Worm (Caenorhabditis elegans) whole organism, L4 larva: ENCODE data around the gene pptr-1.
A peak's percentile ranks its signal among the peaks of the same experiment; 100 is the strongest.

Experiments
- F26F4.8 ChIP-seq: fragments of 200-800 bp; sonication (Bioruptor generic); conservative IDR thresholded peaks from 2 replicates; pipeline ENCODE4 v1.3.6; 2022; ENCODE audit warnings: missing genetic modification characterization, missing compliant biosample characterization
- F49E8.2 ChIP-seq: sonication (generic microtip); optimal IDR thresholded peaks from 2 replicates; lab custom pipeline; 2016; ENCODE audit warnings: missing compliant biosample characterization, mild to moderate bottlenecking, missing genetic modification characterization, borderline replicate concordance
- Y75B8A.6 ChIP-seq: fragments of 200-800 bp; sonication (Bioruptor generic); IDR thresholded peaks from 2 replicates; pipeline ENCODE4 v1.3.6; 2022; ENCODE audit warnings: missing genetic modification reagents, missing genetic modification characterization, missing compliant biosample characterization
- ceh-32 ChIP-seq: sonication (generic microtip); optimal IDR thresholded peaks from 2 replicates; lab custom pipeline; 2016; ENCODE audit warnings: mild to moderate bottlenecking, missing genetic modification characterization, missing compliant biosample characterization; ENCODE audit not compliant: poor library complexity
- ceh-62 ChIP-seq: sonication (generic microtip); optimal IDR thresholded peaks from 2 replicates; lab custom pipeline; 2017; ENCODE audit warnings: missing biosample characterization, missing genetic modification characterization
- cey-2 ChIP-seq: sonication (generic microtip); optimal IDR thresholded peaks from 3 replicates; lab custom pipeline; 2017; ENCODE audit warnings: missing genetic modification characterization, mild to moderate bottlenecking, missing compliant biosample characterization, antibody characterized with exemption, borderline replicate concordance; ENCODE audit not compliant: insufficient read depth
- daf-8 ChIP-seq: fragments of 200-800 bp; sonication (Bioruptor generic); IDR thresholded peaks from 2 replicates; pipeline ENCODE4 v1.3.6; 2022; ENCODE audit warnings: missing genetic modification characterization, missing compliant biosample characterization
- dmd-8 ChIP-seq: fragments of 200-800 bp; sonication (Bioruptor generic); IDR thresholded peaks from 2 replicates; pipeline ENCODE4 v1.3.6; 2022; ENCODE audit warnings: missing genetic modification characterization, missing compliant biosample characterization
- dmd-9 ChIP-seq: fragments of 200-800 bp; sonication (Bioruptor generic); IDR thresholded peaks from 2 replicates; pipeline ENCODE4 v1.3.6; 2022; ENCODE audit warnings: missing genetic modification reagents, missing genetic modification characterization, missing compliant biosample characterization
- egl-43 ChIP-seq: fragments of 200-800 bp; sonication (Bioruptor generic); IDR thresholded peaks from 2 replicates; pipeline ENCODE4 v1.3.6; 2022; ENCODE audit warnings: missing genetic modification reagents, missing genetic modification characterization, missing compliant biosample characterization
- gei-8 ChIP-seq: fragments of 200-800 bp; sonication (Bioruptor generic); optimal IDR thresholded peaks from 2 replicates; lab custom pipeline; 2018; ENCODE audit warnings: mild to moderate bottlenecking, missing genetic modification characterization, missing compliant biosample characterization
- hlh-30 ChIP-seq: sonication (generic microtip); optimal IDR thresholded peaks from 2 replicates; lab custom pipeline; 2017; ENCODE audit warnings: antibody characterized with exemption, mild to moderate bottlenecking, missing genetic modification characterization, missing compliant biosample characterization; ENCODE audit not compliant: insufficient read depth
- lim-7 ChIP-seq: fragments of 200-800 bp; sonication (Bioruptor generic); IDR thresholded peaks from 2 replicates; pipeline ENCODE4 v1.3.6; 2022; ENCODE audit warnings: missing genetic modification characterization, missing compliant biosample characterization
- lin-1 ChIP-seq: fragments of 200-800 bp; sonication (Bioruptor generic); IDR thresholded peaks from 2 replicates; pipeline ENCODE4 v1.3.6; 2022; ENCODE audit warnings: missing genetic modification reagents, missing genetic modification characterization, missing compliant biosample characterization
- lin-38 ChIP-seq: fragments of 200-800 bp; sonication (Bioruptor generic); IDR thresholded peaks from 2 replicates; pipeline ENCODE4 v1.3.6; 2022; ENCODE audit warnings: missing genetic modification reagents, missing genetic modification characterization, missing compliant biosample characterization
- madf-5 ChIP-seq, 2 experiments: fragments of 200-800 bp; sonication (Bioruptor generic); IDR thresholded peaks; 2 replicates each; pipeline ENCODE4 v1.3.6; 2022; ENCODE audit warnings: missing compliant biosample characterization in 2 of 2, missing genetic modification characterization in 2 of 2
- madf-9 ChIP-seq: fragments of 200-800 bp; sonication (Bioruptor generic); conservative IDR thresholded peaks from 2 replicates; pipeline ENCODE4 v1.3.6; 2022; ENCODE audit warnings: missing genetic modification reagents, missing genetic modification characterization, missing compliant biosample characterization
- mdt-29 ChIP-seq: fragments of 200-800 bp; sonication (Bioruptor generic); IDR thresholded peaks from 2 replicates; pipeline ENCODE4 v1.3.6; 2022; ENCODE audit warnings: missing genetic modification reagents, missing genetic modification characterization, missing compliant biosample characterization
- nhr-10 ChIP-seq: fragments of 150-350 bp; optimal IDR thresholded peaks from 2 replicates; lab custom pipeline; 2014; ENCODE audit warnings: missing biosample characterization, missing genetic modification characterization
- nhr-28 ChIP-seq: fragments of 150-350 bp; optimal IDR thresholded peaks from 2 replicates; lab custom pipeline; 2014; ENCODE audit warnings: missing biosample characterization, missing genetic modification characterization
- nhr-41 ChIP-seq: fragments of 200-800 bp; sonication (Bioruptor generic); IDR thresholded peaks from 2 replicates; pipeline ENCODE4 v1.3.6; 2022; ENCODE audit warnings: missing genetic modification reagents, missing genetic modification characterization, missing compliant biosample characterization
- nhr-42 ChIP-seq: fragments of 200-800 bp; sonication (Bioruptor generic); IDR thresholded peaks from 2 replicates; pipeline ENCODE4 v1.3.6; 2022; ENCODE audit warnings: missing genetic modification characterization, missing compliant biosample characterization
- nhr-76 ChIP-seq: fragments of 150-350 bp; optimal IDR thresholded peaks from 2 replicates; lab custom pipeline; 2014; ENCODE audit warnings: missing biosample characterization, missing genetic modification characterization
- pha-4 ChIP-seq, 2 experiments: fragments of 150-350 bp in 1 of 2; fragments of 200-800 bp in 1 of 2; sonication (Bioruptor generic) in 1 of 2; IDR thresholded peaks in 1 of 2; optimal IDR thresholded peaks in 1 of 2; 2 replicates each; pipeline versions ENCODE4 v1.3.6 to Lab custom; 2014 to 2022; ENCODE audit warnings: missing genetic modification characterization in 2 of 2, missing genetic modification reagents in 2 of 2, missing biosample characterization in 1 of 2, missing compliant biosample characterization in 1 of 2
- rbr-2 ChIP-seq: sonication (generic microtip); optimal IDR thresholded peaks from 2 replicates; lab custom pipeline; 2016; ENCODE audit warnings: missing genotype, missing genetic modification characterization, missing compliant biosample characterization
- sdz-12 ChIP-seq: fragments of 200-800 bp; sonication (Bioruptor generic); optimal IDR thresholded peaks from 2 replicates; lab custom pipeline; 2018; ENCODE audit warnings: mild to moderate bottlenecking, missing genetic modification characterization, missing compliant biosample characterization
- spr-1 ChIP-seq: sonication (generic microtip); optimal IDR thresholded peaks from 2 replicates; lab custom pipeline; 2016; ENCODE audit warnings: mild to moderate bottlenecking, missing genetic modification characterization, missing compliant biosample characterization
- spr-3 ChIP-seq: fragments of 200-800 bp; sonication (Bioruptor generic); optimal IDR thresholded peaks from 2 replicates; lab custom pipeline; 2018; ENCODE audit warnings: mild to moderate bottlenecking, missing genetic modification characterization, missing compliant biosample characterization
- tag-97 ChIP-seq: fragments of 200-800 bp; sonication (Bioruptor generic); IDR thresholded peaks from 2 replicates; pipeline ENCODE4 v1.3.6; 2022; ENCODE audit warnings: missing genetic modification characterization, missing compliant biosample characterization
- unc-62 ChIP-seq, 3 experiments: fragments of 150-350 bp in 1 of 3; sonication (generic microtip); optimal IDR thresholded peaks in 2 of 3; peaks in 1 of 3; 1 replicate in 1 of 3; 2 replicates in 2 of 3; lab custom pipeline; 2014 to 2017; ENCODE audit warnings: missing biosample characterization in 3 of 3, missing genetic modification characterization in 3 of 3, missing genetic modification reagents in 3 of 3, missing genotype in 1 of 3
- zfp-2 ChIP-seq: sonication (generic microtip); optimal IDR thresholded peaks from 2 replicates; lab custom pipeline; 2016; ENCODE audit warnings: mild to moderate bottlenecking, missing genetic modification characterization, missing compliant biosample characterization

The pptr-1 gene

DNA sequence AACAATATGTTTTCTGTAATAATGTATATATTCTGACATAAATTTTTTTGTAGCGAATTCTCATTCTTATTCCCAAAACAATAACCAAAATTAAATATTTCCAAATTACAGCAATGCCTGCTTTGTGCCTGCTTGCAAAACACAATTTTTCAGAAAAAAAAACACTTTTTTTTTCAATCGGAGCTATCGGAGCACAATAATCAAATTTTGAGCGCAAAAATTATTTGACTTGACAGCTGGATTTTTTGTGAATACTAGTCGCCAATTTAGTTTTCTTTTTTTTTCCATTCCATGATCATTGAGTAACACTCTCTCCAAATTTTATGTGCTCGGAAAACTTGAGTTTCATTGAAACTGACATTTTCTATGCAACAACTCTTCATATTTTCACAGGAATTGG, 40.1 kb upstream of the pptr-1 start, which contains the start of gene srh-180:
srh-180 (plus strand) TSS at position 301 of the 400 bp plus-strand sequence.
- TF ChIP-seq unc-62 (GFP tag; optimal IDR thresholded peaks at IDR 0.05 in 1 of 2; lab: Kevin White, UChicago) (peak in 1 of 2 experiments; percentile 74), unc-62 (tag; optimal IDR thresholded peaks at IDR 0.05; lab: Kevin White, UChicago) (no peak), cey-2 (tag; lab: Kevin White, UChicago) (no peak)

DNA sequence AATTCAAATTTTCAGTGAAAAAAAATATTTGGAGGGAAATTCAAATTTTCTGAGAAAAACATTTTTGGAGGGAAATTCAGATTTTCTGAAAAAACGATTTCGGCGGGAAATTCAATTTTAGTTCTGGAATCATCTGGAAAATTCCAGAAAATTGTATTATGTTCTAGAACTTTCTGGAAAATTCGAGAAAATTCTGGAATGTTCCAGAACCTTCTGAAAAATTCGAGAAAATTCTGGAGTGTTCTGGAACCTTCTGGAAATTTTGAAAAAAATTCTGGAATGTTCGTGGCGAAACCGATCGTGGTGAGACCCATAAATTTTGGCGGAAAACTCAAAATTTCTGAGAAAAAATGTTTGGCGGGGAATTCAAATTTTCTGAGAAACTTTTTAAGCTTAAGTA, 35.2 kb upstream of the pptr-1 start:
- TF ChIP-seq spr-1 (no peak), nhr-41 (GFP tag; lab: Robert Waterston, UW) (no peak), ceh-32 (tag; lab: Kevin White, UChicago) (no peak), F26F4.8 (GFP tag; lab: Robert Waterston, UW) (no peak), dmd-8 (GFP tag; lab: Robert Waterston, UW) (no peak), egl-43 (no peak), ceh-62 (tag; lab: Kevin White, UChicago) (no peak), hlh-30 (tag; lab: Kevin White, UChicago) (no peak)

- TF ChIP-seq gei-8 (no peak), dmd-9 (no peak)
Measured at ce11 chrV:16328849-16329248, 28.5 kb upstream of the pptr-1 start, which contains the start of gene F57G8.7. TSS of gene F57G8.7 (plus strand) at chrV:16329149.

DNA sequence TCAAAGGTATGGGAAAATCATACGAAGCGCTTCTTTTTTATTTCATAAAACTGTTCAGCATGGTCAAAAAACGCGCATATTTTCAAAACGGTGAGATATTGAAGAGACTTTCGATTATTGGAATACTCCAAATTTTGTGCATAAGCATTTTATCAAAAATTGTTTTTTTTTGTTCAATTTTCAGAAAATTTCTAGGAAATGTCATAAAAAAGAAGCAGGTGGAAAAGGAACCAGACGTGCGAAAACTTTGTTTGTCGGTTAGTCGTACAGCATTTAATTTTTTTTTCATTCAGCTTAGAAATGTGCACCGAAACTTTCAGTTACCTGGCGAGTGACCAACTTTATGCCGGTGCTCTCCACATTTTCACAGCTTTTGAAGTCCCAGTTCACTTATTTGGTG, 23.9 kb upstream of the pptr-1 start, which contains the start of gene srh-167:
srh-167 (plus strand) TSS at position 301 of the 400 bp plus-strand sequence.
- TF ChIP-seq sdz-12 (GFP tag; lab: Kevin White, UChicago) (no peak), mdt-29 (GFP tag; lab: Robert Waterston, UW) (no peak), tag-97 (GFP tag; lab: Robert Waterston, UW) (no peak), lim-7 (GFP tag; lab: Robert Waterston, UW) (no peak), pha-4 (GFP tag; IDR thresholded peaks at IDR 0.05; lab: Robert Waterston, UW) (no peak), pha-4 (tag; optimal IDR thresholded peaks at IDR 0.05; lab: Kevin White, UChicago) (no peak), madf-9 (no peak), F49E8.2 (tag; lab: Kevin White, UChicago) (no peak), rbr-2 (tag; lab: Kevin White, UChicago) (no peak), nhr-28 (tag; lab: Kevin White, UChicago) (no peak), madf-5 (GFP tag; IDR thresholded peaks at IDR 0.05; lab: Robert Waterston, UW) (no peak), nhr-42 (GFP tag; lab: Robert Waterston, UW) (no peak), lin-38 (GFP tag; lab: Robert Waterston, UW) (no peak), spr-3 (GFP tag; lab: Kevin White, UChicago) (no peak), daf-8 (GFP tag; lab: Robert Waterston, UW) (no peak), hlh-30 (tag; lab: Kevin White, UChicago) (no peak), lin-1 (GFP tag; lab: Robert Waterston, UW) (no peak), ceh-32 (tag; lab: Kevin White, UChicago) (no peak), zfp-2 (tag; lab: Kevin White, UChicago) (no peak), nhr-76 (tag; lab: Kevin White, UChicago) (no peak), Y75B8A.6 (GFP tag; lab: Robert Waterston, UW) (no peak)
- TF ChIP-seq, all 104 proteins: peak for 0

- no peak for TF ChIP-seq nhr-10 (tag; lab: Kevin White, UChicago)
Measured at ce11 chrV:16336326-16336725, 21.0 kb upstream of the pptr-1 start, which contains the start of gene srw-87. TSS of gene srw-87 (plus strand) at chrV:16336626.
